Worm (Caenorhabditis elegans): ENCODE data around the gene ZK1127.5.

DNA sequence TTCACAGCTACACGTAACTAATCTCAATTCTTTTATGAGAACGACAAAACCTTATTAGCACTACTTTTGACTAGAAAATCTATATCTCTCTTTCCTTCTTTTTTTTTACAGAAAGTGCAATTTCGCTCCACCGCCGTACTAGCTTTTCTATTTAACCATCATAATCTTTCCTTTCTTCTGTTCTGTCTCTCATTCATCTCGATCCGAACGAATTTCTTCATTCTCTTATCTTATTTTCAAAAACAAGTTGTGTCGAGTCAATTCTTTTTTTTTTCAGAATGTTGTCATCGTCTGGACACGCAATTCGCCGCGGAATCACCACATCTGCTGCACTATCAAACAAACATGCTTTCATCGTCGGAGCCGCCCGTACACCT is 23.1 kb downstream of the ZK1127.5 start, which contains the start of gene kat-1:
- TF ChIP-seq him-1 (tag; optimal IDR thresholded peaks at IDR 0.05), result no peak
- no peak for TF ChIP-seq W03F9.2 (tag; optimal IDR thresholded peaks at IDR 0.05)
